Worm (Caenorhabditis elegans): ENCODE data around the gene F07B10.7.

ce11 chrV:11302698-11303097 lies 42.2 kb upstream of the F07B10.7 start, which contains the start of gene srh-46:
- TF ChIP-seq ceh-36 (tag; optimal IDR thresholded peaks at IDR 0.05) (no peak), ama-1 (optimal IDR thresholded peaks at IDR 0.05) (no peak), tbx-11 (GFP tag; IDR thresholded peaks at IDR 0.05) (no peak), hmg-4 (GFP tag; optimal IDR thresholded peaks at IDR 0.05) (no peak), flt-1 (GFP tag; IDR thresholded peaks at IDR 0.05) (no peak), F13C5.2 (tag; optimal IDR thresholded peaks at IDR 0.05) (no peak), sea-1 (GFP tag; conservative IDR thresholded peaks at IDR 0.05) (no peak), B0310.2 (tag; optimal IDR thresholded peaks at IDR 0.05) (no peak), tbx-37 (GFP tag; conservative IDR thresholded peaks at IDR 0.05) (no peak), hnd-1 (tag; optimal IDR thresholded peaks at IDR 0.05) (no peak), pes-1 (GFP tag; IDR thresholded peaks at IDR 0.05) (no peak)
